Fruit fly (Drosophila melanogaster): ENCODE measurements around the gene CG9399.

The CG9399 gene

dm6 chr3R:9600558-9600959, 26.5 kb upstream of the CG9399 start (continued):
- TF ChIP-seq CG9797 (GFP tag; optimal IDR thresholded peaks at IDR 0.05) (no peak), CG17568 (GFP tag; optimal IDR thresholded peaks at IDR 0.05) (peak; percentile 36), trem (tag; optimal IDR thresholded peaks at IDR 0.05) (peak; percentile 4), Xrp1 (GFP tag; IDR thresholded peaks at IDR 0.05) (peak; percentile 50), ab (GFP tag; optimal IDR thresholded peaks at IDR 0.05) (no peak), CG10979 (tag; optimal IDR thresholded peaks at IDR 0.05) (peak; percentile 13), CG2712 (tag; optimal IDR thresholded peaks at IDR 0.05) (peak; percentile 45), h (optimal IDR thresholded peaks at IDR 0.05) (no peak), Hr3 (GFP tag; optimal IDR thresholded peaks at IDR 0.05) (no peak), CG18262 (tag; optimal IDR thresholded peaks at IDR 0.05) (peak; percentile 56), CG6683 (GFP tag; optimal IDR thresholded peaks at IDR 0.05) (peak; percentile 26), mam (GFP tag; optimal IDR thresholded peaks at IDR 0.05) (no peak), CG11696 (GFP tag; IDR thresholded peaks at IDR 0.05) (no peak), sob (GFP tag; IDR thresholded peaks at IDR 0.05) (0 out of 2 replicates have a peak, but pooled peaks have one; percentile 38), lov (optimal IDR thresholded peaks at IDR 0.05) (no peak), lov (GFP tag; IDR thresholded peaks at IDR 0.05) (no peak), unpg (GFP tag; optimal IDR thresholded peaks at IDR 0.05) (peak; percentile 37), Camta (GFP tag; optimal IDR thresholded peaks at IDR 0.05) (no peak), CG14860 (GFP tag; IDR thresholded peaks at IDR 0.05; ENCODE audit: partially characterized antibody) (no peak), zen (tag; optimal IDR thresholded peaks at IDR 0.05) (peak; percentile 6), odd (GFP tag; optimal IDR thresholded peaks at IDR 0.05) (peak; percentile 9), nerfin-1 (tag; optimal IDR thresholded peaks at IDR 0.05) (peak; percentile 43), otp (GFP tag; IDR thresholded peaks at IDR 0.05) (no peak), CG3163 (GFP tag; optimal IDR thresholded peaks at IDR 0.05) (no peak), CG12391 (tag; optimal IDR thresholded peaks at IDR 0.05) (peak; percentile 22), Ets97D (GFP tag; optimal IDR thresholded peaks at IDR 0.05) (no peak), D19B (GFP tag; optimal IDR thresholded peaks at IDR 0.05) (peak; percentile 41), CkIIα-i1 (GFP tag; IDR thresholded peaks at IDR 0.05) (no peak), E2f2 (GFP tag; IDR thresholded peaks at IDR 0.05) (no peak), salm (tag; optimal IDR thresholded peaks at IDR 0.05) (peak; percentile 15), Hmx (GFP tag; optimal IDR thresholded peaks at IDR 0.05) (no peak), sna (GFP tag; IDR thresholded peaks at IDR 0.05; ENCODE audit: partially characterized antibody) (no peak), CG18011 (GFP tag; optimal IDR thresholded peaks at IDR 0.05) (peak; percentile 14), klu (GFP tag; IDR thresholded peaks at IDR 0.05) (no peak), ewg (GFP tag; optimal IDR thresholded peaks at IDR 0.05) (no peak), CG11085 (GFP tag; IDR thresholded peaks at IDR 0.05) (0 out of 2 replicates have a peak, but pooled peaks have one; percentile 27), CG15269 (tag; optimal IDR thresholded peaks at IDR 0.05) (peak; percentile 9), CG18619 (GFP tag; optimal IDR thresholded peaks at IDR 0.05) (peak; percentile 54), Dip2 (GFP tag; IDR thresholded peaks at IDR 0.05) (no peak), bsh (GFP tag; optimal IDR thresholded peaks at IDR 0.05) (peak in 1 of 2 experiments; percentile 40), Jarid2 (GFP tag; optimal IDR thresholded peaks at IDR 0.05) (peak; percentile 26), tup (GFP tag; optimal IDR thresholded peaks at IDR 0.05) (no peak), chinmo (GFP tag; IDR thresholded peaks at IDR 0.05; ENCODE audit: partially characterized antibody) (no peak), ara (GFP tag; IDR thresholded peaks at IDR 0.05) (no peak), Pdp1 (GFP tag; optimal IDR thresholded peaks at IDR 0.05) (peak in 1 of 2 experiments; percentile 7), CG2875 (GFP tag; optimal IDR thresholded peaks at IDR 0.05) (peak; percentile 8), Hr51 (GFP tag; optimal IDR thresholded peaks at IDR 0.05) (peak in 1 of 2 experiments; percentile 9), p53 (GFP tag; optimal IDR thresholded peaks at IDR 0.05) (no peak), nerfin-2 (GFP tag; IDR thresholded peaks at IDR 0.05; ENCODE audit: partially characterized antibody) (no peak), Hr78 (GFP tag; optimal IDR thresholded peaks at IDR 0.05) (no peak)

Data from whole organism, embryonic.